Fruit fly (Drosophila melanogaster) whole organism, embryonic: Measurements from ENCODE around the gene BckdhA.

Source experiments
- B-H2 ChIP-seq: fragments of 200-800 bp; sonication (Bioruptor generic); optimal IDR thresholded peaks from 2 replicates; lab custom pipeline; 2018; ENCODE audit warnings: missing biosample characterization, mild to moderate bottlenecking, missing genetic modification characterization
- Bdp1 ChIP-seq: fragments of 200-800 bp; sonication (Bioruptor generic); optimal IDR thresholded peaks from 3 replicates; lab custom pipeline; 2016; ENCODE audit warnings: missing biosample characterization, missing genetic modification characterization
- C15 ChIP-seq: fragments of 200-800 bp; sonication (Bioruptor generic); IDR thresholded peaks from 3 replicates; pipeline ENCODE4 v1.3.6; 2022; ENCODE audit warnings: missing biosample characterization, missing genetic modification characterization
- CG11456 ChIP-seq: fragments of 200-800 bp; sonication (Bioruptor generic); IDR thresholded peaks from 3 replicates; pipeline ENCODE4 v1.3.6; 2022; ENCODE audit warnings: missing biosample characterization, missing genetic modification characterization
- CG11504 ChIP-seq: fragments of 200-800 bp; sonication (Bioruptor generic); optimal IDR thresholded peaks from 3 replicates; lab custom pipeline; 2019; ENCODE audit warnings: missing biosample characterization, mild to moderate bottlenecking, missing genetic modification characterization, moderate library complexity
- CG12104 ChIP-seq: fragments of 200-800 bp; sonication (Bioruptor generic); optimal IDR thresholded peaks from 3 replicates; lab custom pipeline; 2016; ENCODE audit warnings: missing biosample characterization, missing genetic modification characterization
- CG12391 ChIP-seq: fragments of 200-800 bp; sonication (Bioruptor generic); optimal IDR thresholded peaks from 3 replicates; lab custom pipeline; 2018; ENCODE audit warnings: missing biosample characterization, mild to moderate bottlenecking, missing genetic modification characterization, moderate library complexity
- CG12659 ChIP-seq: fragments of 200-800 bp; sonication (Bioruptor generic); optimal IDR thresholded peaks from 3 replicates; lab custom pipeline; 2017; ENCODE audit warnings: mild to moderate bottlenecking, missing biosample characterization, missing genetic modification reagents, missing genetic modification characterization
- CG12769 ChIP-seq: fragments of 200-800 bp; sonication (Bioruptor generic); optimal IDR thresholded peaks from 2 replicates; lab custom pipeline; 2019; ENCODE audit warnings: missing biosample characterization, mild to moderate bottlenecking, missing genetic modification characterization, moderate library complexity
- CG13624 ChIP-seq: fragments of 200-800 bp; sonication (Bioruptor generic); optimal IDR thresholded peaks from 2 replicates; lab custom pipeline; 2016; ENCODE audit warnings: missing biosample characterization, missing genetic modification characterization
- CG13894 ChIP-seq: fragments of 200-800 bp; sonication (Bioruptor generic); optimal IDR thresholded peaks from 3 replicates; lab custom pipeline; 2018; ENCODE audit warnings: missing biosample characterization, mild to moderate bottlenecking, missing genetic modification characterization, moderate library complexity
- CG14050 ChIP-seq: fragments of 200-800 bp; sonication (Bioruptor generic); IDR thresholded peaks from 3 replicates; pipeline ENCODE4 v1.3.6; 2022; ENCODE audit warnings: missing biosample characterization, missing genetic modification characterization
- CG14710 ChIP-seq: fragments of 200-800 bp; sonication (Bioruptor generic); optimal IDR thresholded peaks from 3 replicates; lab custom pipeline; 2019; ENCODE audit warnings: missing biosample characterization, mild to moderate bottlenecking, missing genetic modification characterization, moderate library complexity
- CG15479 ChIP-seq: fragments of 200-800 bp; sonication (Bioruptor generic); optimal IDR thresholded peaks from 3 replicates; lab custom pipeline; 2019; ENCODE audit warnings: missing biosample characterization, mild to moderate bottlenecking, missing genetic modification characterization, moderate library complexity
- CG15514 ChIP-seq: fragments of 200-800 bp; sonication (Bioruptor generic); optimal IDR thresholded peaks from 3 replicates; lab custom pipeline; 2017; ENCODE audit warnings: missing biosample characterization, missing genetic modification characterization, mild to moderate bottlenecking, moderate library complexity, missing genetic modification reagents
- CG15601 ChIP-seq: fragments of 200-800 bp; sonication (Bioruptor generic); optimal IDR thresholded peaks from 3 replicates; lab custom pipeline; 2019; ENCODE audit warnings: missing biosample characterization, mild to moderate bottlenecking, missing genetic modification characterization, moderate library complexity
- CG17186 ChIP-seq: fragments of 200-800 bp; sonication (Bioruptor generic); optimal IDR thresholded peaks from 3 replicates; lab custom pipeline; 2017; ENCODE audit warnings: missing biosample characterization, missing genetic modification reagents, missing genetic modification characterization
- CG17829 ChIP-seq: fragments of 200-800 bp; optimal IDR thresholded peaks from 2 replicates; lab custom pipeline; 2019; ENCODE audit warnings: missing biosample characterization, mild to moderate bottlenecking, missing genetic modification characterization, moderate library complexity
- CG2875 ChIP-seq: fragments of 200-800 bp; sonication (Bioruptor generic); optimal IDR thresholded peaks from 2 replicates; lab custom pipeline; 2017; ENCODE audit warnings: missing biosample characterization, mild to moderate bottlenecking, missing genetic modification characterization, missing genetic modification reagents
- CG34376 ChIP-seq: fragments of 200-800 bp; sonication (Bioruptor generic); optimal IDR thresholded peaks from 2 replicates; lab custom pipeline; 2018; ENCODE audit warnings: missing biosample characterization, mild to moderate bottlenecking, missing genetic modification characterization
- CG43689 ChIP-seq: fragments of 200-800 bp; sonication (Bioruptor generic); IDR thresholded peaks from 2 replicates; pipeline ENCODE4 v1.3.6; 2022; ENCODE audit warnings: missing biosample characterization, missing genetic modification characterization
- CG8089 ChIP-seq: fragments of 200-800 bp; sonication (Bioruptor generic); optimal IDR thresholded peaks from 3 replicates; lab custom pipeline; 2016; ENCODE audit warnings: missing biosample characterization, missing genetic modification characterization
- CG8924 ChIP-seq: fragments of 200-800 bp; optimal IDR thresholded peaks from 3 replicates; lab custom pipeline; 2019; ENCODE audit warnings: missing biosample characterization, mild to moderate bottlenecking, missing genetic modification characterization, moderate library complexity
- CG9609 ChIP-seq: fragments of 200-800 bp; sonication (Bioruptor generic); optimal IDR thresholded peaks from 3 replicates; lab custom pipeline; 2016; ENCODE audit warnings: missing biosample characterization, missing genetic modification characterization
- D ChIP-seq, 2 experiments: fragments of 200-800 bp in 1 of 2; fragments of >200 bp in 1 of 2; sonication (Bioruptor generic) in 1 of 2; optimal IDR thresholded peaks; 2 replicates in 1 of 2; 3 replicates in 1 of 2; lab custom pipeline; 2017; ENCODE audit warnings: mild to moderate bottlenecking in 1 of 2, missing biosample characterization in 1 of 2, missing genetic modification characterization in 1 of 2, missing genetic modification reagents in 1 of 2
- Doc3 ChIP-seq: fragments of 200-800 bp; sonication (Bioruptor generic); IDR thresholded peaks from 3 replicates; pipeline ENCODE4 v1.3.6; 2022; ENCODE audit warnings: missing biosample characterization, missing genetic modification characterization; ENCODE audit not compliant: partially characterized antibody
- HLH3B ChIP-seq: fragments of 200-800 bp; sonication (Bioruptor generic); IDR thresholded peaks from 2 replicates; pipeline ENCODE4 v1.3.6; 2022; ENCODE audit warnings: missing biosample characterization, missing genetic modification characterization
- Hr78 ChIP-seq, 2 experiments: fragments of 200-800 bp in 1 of 2; fragments of >200 bp in 1 of 2; sonication (Bioruptor generic) in 1 of 2; optimal IDR thresholded peaks; 2 replicates each; lab custom pipeline; 2017 to 2019; ENCODE audit warnings: missing biosample characterization in 2 of 2, missing genetic modification characterization in 2 of 2, mild to moderate bottlenecking in 1 of 2, moderate library complexity in 1 of 2
- Lhr ChIP-seq: fragments of 200-800 bp; sonication (Bioruptor generic); optimal IDR thresholded peaks from 3 replicates; lab custom pipeline; 2017; ENCODE audit warnings: mild to moderate bottlenecking, missing biosample characterization, missing genetic modification reagents, missing genetic modification characterization
- Nf-YC ChIP-seq: fragments of 200-800 bp; optimal IDR thresholded peaks from 3 replicates; lab custom pipeline; 2019; ENCODE audit warnings: missing biosample characterization, mild to moderate bottlenecking, missing genetic modification characterization, moderate library complexity
- Opbp ChIP-seq: fragments of 200-800 bp; sonication (Bioruptor generic); IDR thresholded peaks from 3 replicates; pipeline ENCODE4 v1.3.6; 2022; ENCODE audit warnings: missing biosample characterization, missing genetic modification characterization; ENCODE audit not compliant: partially characterized antibody
- Stat92E ChIP-seq, 3 experiments: fragments of >200 bp in 2 of 3; fragments of 200-800 bp in 1 of 3; sonication (Bioruptor generic) in 1 of 3; optimal IDR thresholded peaks; 2 replicates each; lab custom pipeline; 2017 to 2019; ENCODE audit warnings: missing biosample characterization in 3 of 3, missing genetic modification characterization in 3 of 3, mild to moderate bottlenecking in 1 of 3, moderate library complexity in 1 of 3
- Tbp ChIP-seq: fragments of >200 bp; optimal IDR thresholded peaks from 2 replicates; lab custom pipeline; 2018; ENCODE audit warnings: missing biosample characterization, missing genetic modification characterization
- ap ChIP-seq: fragments of 200-800 bp; sonication (Bioruptor generic); IDR thresholded peaks from 2 replicates; pipeline ENCODE4 v1.3.6; 2022; ENCODE audit warnings: missing biosample characterization, missing genetic modification characterization
- bab2 ChIP-seq: fragments of 200-800 bp; sonication (Bioruptor generic); optimal IDR thresholded peaks from 2 replicates; lab custom pipeline; 2016; ENCODE audit warnings: missing biosample characterization, missing genetic modification characterization
- chif ChIP-seq, 2 experiments: fragments of 200-800 bp; sonication (Bioruptor generic); optimal IDR thresholded peaks; 3 replicates each; lab custom pipeline; 2016; ENCODE audit warnings: missing biosample characterization in 2 of 2, missing genetic modification characterization in 2 of 2
- chinmo ChIP-seq: fragments of 200-800 bp; sonication (Bioruptor generic); IDR thresholded peaks from 4 replicates; pipeline ENCODE4 v1.3.6; 2022; ENCODE audit warnings: missing biosample characterization, missing genetic modification characterization; ENCODE audit not compliant: partially characterized antibody
- corto ChIP-seq: fragments of 200-800 bp; sonication (Bioruptor generic); optimal IDR thresholded peaks from 2 replicates; lab custom pipeline; 2016; ENCODE audit warnings: missing biosample characterization, mild to moderate bottlenecking, missing genetic modification characterization, moderate library complexity
- cwo ChIP-seq: fragments of 200-800 bp; sonication (Bioruptor generic); optimal IDR thresholded peaks from 3 replicates; lab custom pipeline; 2017; ENCODE audit warnings: missing biosample characterization, missing genetic modification characterization, mild to moderate bottlenecking, moderate library complexity, missing genetic modification reagents
- gro ChIP-seq: fragments of 200-800 bp; sonication (Bioruptor generic); optimal IDR thresholded peaks from 2 replicates; lab custom pipeline; 2016; ENCODE audit warnings: missing biosample characterization, missing genetic modification characterization
- ken ChIP-seq: fragments of 200-800 bp; sonication (Bioruptor generic); IDR thresholded peaks from 3 replicates; pipeline ENCODE4 v1.3.6; 2022; ENCODE audit warnings: missing biosample characterization, missing genetic modification characterization
- lilli ChIP-seq: fragments of 200-800 bp; sonication (Bioruptor generic); optimal IDR thresholded peaks from 3 replicates; lab custom pipeline; 2016; ENCODE audit warnings: missing biosample characterization, missing genetic modification characterization
- mirr ChIP-seq: fragments of 200-800 bp; sonication (Bioruptor generic); optimal IDR thresholded peaks from 3 replicates; lab custom pipeline; 2018; ENCODE audit warnings: missing biosample characterization, mild to moderate bottlenecking, missing genetic modification characterization
- mld ChIP-seq: fragments of 200-800 bp; sonication (Bioruptor generic); IDR thresholded peaks from 3 replicates; pipeline ENCODE4 v1.3.6; 2022; ENCODE audit warnings: missing biosample characterization, missing genetic modification characterization; ENCODE audit not compliant: partially characterized antibody
- nerfin-1 ChIP-seq: fragments of 200-800 bp; sonication (Bioruptor generic); optimal IDR thresholded peaks from 3 replicates; lab custom pipeline; 2019; ENCODE audit warnings: missing biosample characterization, mild to moderate bottlenecking, missing genetic modification characterization, moderate library complexity
- otp ChIP-seq: fragments of 200-800 bp; sonication (Bioruptor generic); IDR thresholded peaks from 3 replicates; pipeline ENCODE4, ENCODE4 v1.3.6; 2022; ENCODE audit warnings: missing biosample characterization, missing genetic modification characterization
- pfk ChIP-seq: fragments of 200-800 bp; sonication (Bioruptor generic); optimal IDR thresholded peaks from 2 replicates; lab custom pipeline; 2018; ENCODE audit warnings: missing biosample characterization, mild to moderate bottlenecking, missing genetic modification characterization, moderate library complexity
- salm ChIP-seq: fragments of 200-800 bp; sonication (Bioruptor generic); optimal IDR thresholded peaks from 2 replicates; lab custom pipeline; 2018; ENCODE audit warnings: missing biosample characterization, mild to moderate bottlenecking, missing genetic modification characterization
- vfl ChIP-seq: fragments of 200-800 bp; sonication (Bioruptor generic); optimal IDR thresholded peaks from 2 replicates; lab custom pipeline; 2016; ENCODE audit warnings: missing biosample characterization, missing genetic modification characterization

The BckdhA gene

DNA sequence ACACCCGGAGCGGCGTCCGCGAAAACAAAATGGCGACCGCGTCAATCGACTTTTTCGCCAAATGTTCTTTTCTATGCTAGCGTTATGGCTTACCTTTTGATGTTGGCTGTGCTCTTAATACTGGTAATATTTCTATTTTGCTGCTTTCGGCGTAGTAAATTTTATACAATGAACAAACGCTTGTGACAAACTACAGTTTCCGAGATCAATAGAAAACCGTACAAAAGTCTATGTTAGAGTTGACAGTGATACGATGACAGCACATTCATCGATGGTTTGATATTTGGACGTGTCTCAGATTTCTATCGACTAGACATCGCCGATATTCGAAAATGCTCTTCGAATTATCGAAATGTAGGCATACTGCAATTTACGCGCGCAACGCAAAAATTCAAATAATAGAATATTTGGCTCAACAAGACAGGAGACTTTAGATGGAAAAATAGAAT lies 45.5 kb upstream of the BckdhA start, which contains the start of gene rump (continued):
- TF ChIP-seq CG13894 (tag; lab: Kevin White, UChicago) (peak; percentile 17), CG15514 (GFP tag; lab: Kevin White, UChicago) (peak; percentile 58), vfl (GFP tag; lab: Kevin White, UChicago) (peak; percentile 34), D (optimal IDR thresholded peaks at IDR 0.05; lab: Kevin White, UChicago) (no peak), D (GFP tag; optimal IDR thresholded peaks at IDR 0.05; lab: Kevin White, UChicago) (no peak), nerfin-1 (tag; lab: Kevin White, UChicago) (peak; percentile 5), mirr (GFP tag; lab: Kevin White, UChicago) (no peak), CG8924 (peak; percentile 17), HLH3B (GFP tag; lab: Robert Waterston, UW) (no peak), CG13624 (GFP tag; lab: Kevin White, UChicago) (peak; percentile 48), mld (GFP tag; lab: Robert Waterston, UW) (no peak), CG43689 (no peak), Bdp1 (GFP tag; lab: Kevin White, UChicago) (no peak), CG11456 (no peak), CG12769 (tag; lab: Kevin White, UChicago) (peak; percentile 12), ap (GFP tag; lab: Robert Waterston, UW) (no peak), CG12659 (GFP tag; lab: Kevin White, UChicago) (peak; percentile 80), CG14050 (GFP tag; lab: Robert Waterston, UW) (no peak), Hr78 (GFP tag; optimal IDR thresholded peaks at IDR 0.05; lab: Kevin White, UChicago) (no peak), Stat92E (GFP tag; optimal IDR thresholded peaks at IDR 0.05; lab: Kevin White, UChicago) (peak in 1 of 3 experiments; percentile 58), CG12391 (tag; lab: Kevin White, UChicago) (peak; percentile 7), lilli (GFP tag; lab: Kevin White, UChicago) (peak; percentile 43), CG15479 (GFP tag; lab: Kevin White, UChicago) (peak; percentile 2), Opbp (no peak), cwo (GFP tag; lab: Kevin White, UChicago) (no peak), C15 (GFP tag; lab: Robert Waterston, UW) (no peak), CG17829 (tag; lab: Kevin White, UChicago) (peak; percentile 54), CG17186 (GFP tag; lab: Kevin White, UChicago) (peak; percentile 71), CG14710 (tag; lab: Kevin White, UChicago) (peak; percentile 77), CG8089 (no peak), pfk (GFP tag; lab: Kevin White, UChicago) (no peak), otp (GFP tag; lab: Robert Waterston, UW) (no peak), Doc3 (GFP tag; lab: Robert Waterston, UW) (no peak), Nf-YC (tag; lab: Kevin White, UChicago) (peak; percentile 40), ken (GFP tag; lab: Robert Waterston, UW) (no peak), CG34376 (GFP tag; lab: Kevin White, UChicago) (no peak), Tbp (GFP tag; lab: Kevin White, UChicago) (peak; percentile 2), CG15601 (tag; lab: Kevin White, UChicago) (peak; percentile 34), chinmo (GFP tag; lab: Robert Waterston, UW) (no peak), B-H2 (GFP tag; lab: Kevin White, UChicago) (peak; percentile 26), gro (GFP tag; lab: Kevin White, UChicago) (peak; percentile 49), CG12104 (no peak), CG9609 (GFP tag; lab: Kevin White, UChicago) (no peak), bab2 (GFP tag; lab: Kevin White, UChicago) (no peak), chif (GFP tag; optimal IDR thresholded peaks at IDR 0.05; lab: Kevin White, UChicago) (no peak), CG11504 (tag; lab: Kevin White, UChicago) (no peak), Lhr (GFP tag; lab: Kevin White, UChicago) (no peak), salm (tag; lab: Kevin White, UChicago) (no peak), CG2875 (no peak), corto (GFP tag; lab: Kevin White, UChicago) (no peak)
